Worm (Caenorhabditis elegans): ENCODE data around the gene snt-3.

ce11 chrV:1337701-1338100 lies 33.1 kb downstream of the snt-3 start:
- TF ChIP-seq ztf-23 (GFP tag; IDR thresholded peaks at IDR 0.05) (no peak), ref-1 (GFP tag; conservative IDR thresholded peaks at IDR 0.05) (no peak), T22C8.4 (GFP tag; IDR thresholded peaks at IDR 0.05) (no peak)
